Worm (Caenorhabditis elegans) whole organism, late embryonic: ENCODE data around the gene Y42A5A.5.

Experiments used
- ama-1 ChIP-seq: fragments of 150-350 bp; optimal IDR thresholded peaks from 2 replicates; lab custom pipeline; 2014
- ceh-9 ChIP-seq: sonication (generic microtip); optimal IDR thresholded peaks from 2 replicates; lab custom pipeline; 2016; ENCODE audit warnings: mild to moderate bottlenecking, missing genetic modification characterization, inconsistent platforms, missing compliant biosample characterization
- madf-2 ChIP-seq: sonication (generic microtip); optimal IDR thresholded peaks from 2 replicates; lab custom pipeline; 2017; ENCODE audit warnings: missing genetic modification characterization, missing compliant biosample characterization
- pha-4 ChIP-seq: fragments of 150-350 bp; optimal IDR thresholded peaks from 2 replicates; lab custom pipeline; 2018; ENCODE audit warnings: missing biosample characterization, missing genetic modification reagents, missing genetic modification characterization

- TF ChIP-seq ama-1 (lab: Kevin White, UChicago) (no peak), madf-2 (no peak), ceh-9 (tag; lab: Kevin White, UChicago) (no peak), pha-4 (tag; lab: Kevin White, UChicago) (no peak)
Observed at ce11 chrV:11078104-11078724, 31.3 kb downstream of the Y42A5A.5 start, which contains the start of gene act-2.
